Fruit fly (Drosophila melanogaster) whole organism, embryonic: Measurements from ENCODE around the gene CG33510.

Experiments
- ATbp ChIP-seq: fragments of 200-800 bp; sonication (Bioruptor generic); optimal IDR thresholded peaks from 2 replicates; lab custom pipeline; 2017; ENCODE audit warnings: missing biosample characterization, mild to moderate bottlenecking, missing genetic modification characterization, missing genetic modification reagents
- Atf3 ChIP-seq: fragments of 200-800 bp; sonication (Bioruptor generic); optimal IDR thresholded peaks from 3 replicates; lab custom pipeline; 2016; ENCODE audit warnings: missing biosample characterization, missing genetic modification characterization
- Bgb ChIP-seq: fragments of 200-800 bp; sonication (Bioruptor generic); IDR thresholded peaks from 2 replicates; pipeline ENCODE4 v1.3.6; 2022; ENCODE audit warnings: missing biosample characterization, missing genetic modification characterization; ENCODE audit not compliant: partially characterized antibody
- CG11456 ChIP-seq: fragments of 200-800 bp; sonication (Bioruptor generic); IDR thresholded peaks from 3 replicates; pipeline ENCODE4 v1.3.6; 2022; ENCODE audit warnings: missing biosample characterization, missing genetic modification characterization
- CG12219 ChIP-seq: fragments of 200-800 bp; sonication (Bioruptor generic); optimal IDR thresholded peaks from 3 replicates; lab custom pipeline; 2018; ENCODE audit warnings: missing biosample characterization, mild to moderate bottlenecking, missing genetic modification characterization
- CG16815 ChIP-seq: fragments of 200-800 bp; sonication (Bioruptor generic); optimal IDR thresholded peaks from 3 replicates; lab custom pipeline; 2017; ENCODE audit warnings: missing biosample characterization, mild to moderate bottlenecking, missing genetic modification characterization
- CG17361 ChIP-seq: fragments of 200-800 bp; sonication (Bioruptor generic); IDR thresholded peaks from 3 replicates; pipeline ENCODE4 v1.3.6; 2022; ENCODE audit warnings: missing biosample characterization, missing genetic modification characterization
- CG2120 ChIP-seq: fragments of 200-800 bp; sonication (Bioruptor generic); optimal IDR thresholded peaks from 3 replicates; lab custom pipeline; 2016; ENCODE audit warnings: missing biosample characterization, missing genetic modification characterization
- CG3163 ChIP-seq: fragments of 200-800 bp; sonication (Bioruptor generic); optimal IDR thresholded peaks from 3 replicates; lab custom pipeline; 2016; ENCODE audit warnings: missing biosample characterization, missing genetic modification characterization
- CG32767 ChIP-seq: fragments of 200-800 bp; sonication (Bioruptor generic); IDR thresholded peaks from 2 replicates; pipeline ENCODE4 v1.3.6; 2022; ENCODE audit warnings: missing biosample characterization, missing genetic modification characterization
- CG4617 ChIP-seq: fragments of 200-800 bp; sonication (Bioruptor generic); optimal IDR thresholded peaks from 3 replicates; lab custom pipeline; 2016; ENCODE audit warnings: missing biosample characterization, missing genetic modification characterization, borderline replicate concordance
- CG6175 ChIP-seq: fragments of 200-800 bp; sonication (Bioruptor generic); IDR thresholded peaks from 3 replicates; pipeline ENCODE4 v1.3.6; 2022; ENCODE audit warnings: missing biosample characterization, missing genetic modification characterization
- CG7271 ChIP-seq: fragments of 200-800 bp; sonication (Bioruptor generic); optimal IDR thresholded peaks from 2 replicates; lab custom pipeline; 2018; ENCODE audit warnings: missing biosample characterization, mild to moderate bottlenecking, missing genetic modification characterization, moderate library complexity
- CG7928 ChIP-seq: fragments of 200-800 bp; sonication (Bioruptor generic); optimal IDR thresholded peaks from 2 replicates; lab custom pipeline; 2017; ENCODE audit warnings: missing biosample characterization, mild to moderate bottlenecking, missing genetic modification characterization
- CG8290 ChIP-seq, 3 experiments: fragments of 200-800 bp; sonication (Bioruptor generic); optimal IDR thresholded peaks; 2 replicates each; lab custom pipeline; 2016 to 2019; ENCODE audit warnings: missing biosample characterization in 3 of 3, missing genetic modification characterization in 3 of 3, mild to moderate bottlenecking in 2 of 3, moderate library complexity in 1 of 3
- CG8478 ChIP-seq: fragments of >200 bp; optimal IDR thresholded peaks from 2 replicates; lab custom pipeline; 2018
- CoRest ChIP-seq: fragments of 200-800 bp; sonication (Bioruptor generic); optimal IDR thresholded peaks from 3 replicates; lab custom pipeline; 2018; ENCODE audit warnings: missing biosample characterization, mild to moderate bottlenecking, missing genetic modification characterization, moderate library complexity
- Dbx ChIP-seq: fragments of 200-800 bp; sonication (Bioruptor generic); IDR thresholded peaks from 3 replicates; pipeline ENCODE4 v1.3.6; 2022; ENCODE audit warnings: missing biosample characterization, missing genetic modification characterization
- Deaf1 ChIP-seq: fragments of 200-800 bp; optimal IDR thresholded peaks from 3 replicates; lab custom pipeline; 2019; ENCODE audit warnings: missing biosample characterization, mild to moderate bottlenecking, missing genetic modification characterization, moderate library complexity
- Dll ChIP-seq: fragments of 200-800 bp; sonication (Bioruptor generic); IDR thresholded peaks from 4 replicates; pipeline ENCODE4 v1.3.6; 2022; ENCODE audit warnings: missing biosample characterization, missing genetic modification characterization; ENCODE audit not compliant: partially characterized antibody
- E2f1 ChIP-seq: fragments of 200-800 bp; sonication (Bioruptor generic); IDR thresholded peaks from 2 replicates; pipeline ENCODE4 v1.3.6; 2022; ENCODE audit warnings: missing biosample characterization, missing genetic modification characterization
- Fer1 ChIP-seq: fragments of 200-800 bp; sonication (Bioruptor generic); optimal IDR thresholded peaks from 2 replicates; lab custom pipeline; 2017; ENCODE audit warnings: missing biosample characterization, mild to moderate bottlenecking, missing genetic modification characterization
- Hmr ChIP-seq: fragments of 200-800 bp; sonication (Bioruptor generic); optimal IDR thresholded peaks from 3 replicates; lab custom pipeline; 2017; ENCODE audit warnings: mild to moderate bottlenecking, missing biosample characterization, missing genetic modification reagents, missing genetic modification characterization
- Jarid2 ChIP-seq: fragments of 200-800 bp; sonication (Bioruptor generic); optimal IDR thresholded peaks from 3 replicates; lab custom pipeline; 2017; ENCODE audit warnings: mild to moderate bottlenecking, missing biosample characterization, missing genetic modification reagents, missing genetic modification characterization
- Mrtf ChIP-seq: fragments of 200-800 bp; sonication (Bioruptor generic); IDR thresholded peaks from 3 replicates; pipeline ENCODE4 v1.3.6; 2022; ENCODE audit warnings: missing biosample characterization, missing genetic modification characterization
- NFAT ChIP-seq: fragments of 200-800 bp; sonication (Bioruptor generic); IDR thresholded peaks from 2 replicates; pipeline ENCODE4 v1.3.6; 2022; ENCODE audit warnings: missing biosample characterization, missing genetic modification characterization
- Poxn ChIP-seq: fragments of 200-800 bp; sonication (Bioruptor generic); IDR thresholded peaks from 2 replicates; pipeline ENCODE4 v1.3.6; 2022; ENCODE audit warnings: missing biosample characterization, missing genetic modification characterization
- Rx ChIP-seq: fragments of 200-800 bp; sonication (Bioruptor generic); IDR thresholded peaks from 2 replicates; pipeline ENCODE4 v1.3.6; 2022; ENCODE audit warnings: missing biosample characterization, missing genetic modification characterization
- al ChIP-seq: fragments of 200-800 bp; sonication (Bioruptor generic); IDR thresholded peaks from 2 replicates; pipeline ENCODE4 v1.3.6; 2022; ENCODE audit warnings: missing biosample characterization, missing genetic modification characterization
- bsh ChIP-seq, 2 experiments: fragments of 200-800 bp; sonication (Bioruptor generic); optimal IDR thresholded peaks; 2 replicates each; lab custom pipeline; 2017 to 2018; ENCODE audit warnings: mild to moderate bottlenecking in 2 of 2, missing biosample characterization in 2 of 2, missing genetic modification characterization in 2 of 2, moderate library complexity in 1 of 2
- ci ChIP-seq: fragments of 200-800 bp; sonication (Bioruptor generic); IDR thresholded peaks from 3 replicates; pipeline ENCODE4 v1.3.6; 2022; ENCODE audit warnings: missing biosample characterization, missing genetic modification characterization
- cwo ChIP-seq: fragments of 200-800 bp; sonication (Bioruptor generic); optimal IDR thresholded peaks from 3 replicates; lab custom pipeline; 2017; ENCODE audit warnings: missing biosample characterization, missing genetic modification characterization, mild to moderate bottlenecking, moderate library complexity, missing genetic modification reagents
- da ChIP-seq: fragments of 200-800 bp; sonication (Bioruptor generic); optimal IDR thresholded peaks from 2 replicates; lab custom pipeline; 2016; ENCODE audit warnings: missing biosample characterization, missing genetic modification characterization
- kah ChIP-seq: fragments of 200-800 bp; sonication (Bioruptor generic); optimal IDR thresholded peaks from 2 replicates; lab custom pipeline; 2018; ENCODE audit warnings: missing biosample characterization, mild to moderate bottlenecking, missing genetic modification characterization
- ken ChIP-seq: fragments of 200-800 bp; sonication (Bioruptor generic); IDR thresholded peaks from 3 replicates; pipeline ENCODE4 v1.3.6; 2022; ENCODE audit warnings: missing biosample characterization, missing genetic modification characterization
- klu ChIP-seq: fragments of 200-800 bp; sonication (Bioruptor generic); IDR thresholded peaks from 2 replicates; pipeline ENCODE4 v1.3.6; 2022; ENCODE audit warnings: missing biosample characterization, missing genetic modification characterization
- luna ChIP-seq: fragments of 200-800 bp; sonication (Bioruptor generic); optimal IDR thresholded peaks from 2 replicates; lab custom pipeline; 2016; ENCODE audit warnings: missing biosample characterization, missing genetic modification characterization
- mld ChIP-seq: fragments of 200-800 bp; sonication (Bioruptor generic); IDR thresholded peaks from 3 replicates; pipeline ENCODE4 v1.3.6; 2022; ENCODE audit warnings: missing biosample characterization, missing genetic modification characterization; ENCODE audit not compliant: partially characterized antibody
- nerfin-1 ChIP-seq: fragments of 200-800 bp; sonication (Bioruptor generic); optimal IDR thresholded peaks from 3 replicates; lab custom pipeline; 2019; ENCODE audit warnings: missing biosample characterization, mild to moderate bottlenecking, missing genetic modification characterization, moderate library complexity
- peb ChIP-seq: fragments of 200-800 bp; sonication (Bioruptor generic); IDR thresholded peaks from 2 replicates; pipeline ENCODE4 v1.3.6; 2022; ENCODE audit warnings: missing biosample characterization, missing genetic modification characterization
- pnt ChIP-seq: fragments of 200-800 bp; sonication (Bioruptor generic); optimal IDR thresholded peaks from 3 replicates; lab custom pipeline; 2016; ENCODE audit warnings: missing biosample characterization, missing genetic modification characterization
- prd ChIP-seq, 3 experiments: fragments of >200 bp in 2 of 3; fragments of 200-800 bp in 1 of 3; sonication (Bioruptor generic) in 1 of 3; optimal IDR thresholded peaks in 2 of 3; IDR thresholded peaks in 1 of 3; 2 replicates in 2 of 3; 3 replicates in 1 of 3; pipeline versions ENCODE4 v1.3.6 to Lab custom; 2017 to 2022; ENCODE audit warnings: missing biosample characterization in 1 of 3, missing genetic modification characterization in 1 of 3
- pros ChIP-seq: fragments of 200-800 bp; sonication (Bioruptor generic); optimal IDR thresholded peaks from 3 replicates; lab custom pipeline; 2019; ENCODE audit warnings: missing biosample characterization, mild to moderate bottlenecking, missing genetic modification characterization, moderate library complexity
- scrt ChIP-seq: fragments of 200-800 bp; sonication (Bioruptor generic); optimal IDR thresholded peaks from 2 replicates; lab custom pipeline; 2018; ENCODE audit warnings: missing biosample characterization, mild to moderate bottlenecking, missing genetic modification characterization, moderate library complexity
- sens-2 ChIP-seq: fragments of 200-800 bp; sonication (Bioruptor generic); IDR thresholded peaks from 2 replicates; pipeline ENCODE4 v1.3.6; 2022; ENCODE audit warnings: missing biosample characterization, missing genetic modification characterization
- seq ChIP-seq: fragments of 200-800 bp; sonication (Bioruptor generic); IDR thresholded peaks from 2 replicates; pipeline ENCODE4 v1.3.6; 2022; ENCODE audit warnings: missing biosample characterization, missing genetic modification characterization
- shn ChIP-seq: fragments of 200-800 bp; sonication (Bioruptor generic); optimal IDR thresholded peaks from 3 replicates; lab custom pipeline; 2016; ENCODE audit warnings: missing biosample characterization, missing genetic modification characterization
- slbo ChIP-seq: fragments of 200-800 bp; sonication (Bioruptor generic); IDR thresholded peaks from 2 replicates; pipeline ENCODE4 v1.3.6; 2022; ENCODE audit warnings: missing biosample characterization, missing genetic modification characterization
- sr ChIP-seq: fragments of 200-800 bp; sonication (Bioruptor generic); IDR thresholded peaks from 3 replicates; pipeline ENCODE4 v1.3.6; 2022; ENCODE audit warnings: missing biosample characterization, missing genetic modification characterization
- twi ChIP-seq: fragments of 200-800 bp; optimal IDR thresholded peaks from 2 replicates; lab custom pipeline; 2019; ENCODE audit warnings: missing biosample characterization, mild to moderate bottlenecking, missing genetic modification characterization, moderate library complexity
- z ChIP-seq: fragments of 200-800 bp; sonication (Bioruptor generic); IDR thresholded peaks from 3 replicates; pipeline ENCODE4 v1.3.6; 2022; ENCODE audit warnings: missing biosample characterization, missing genetic modification characterization

Gene CG33510

DNA sequence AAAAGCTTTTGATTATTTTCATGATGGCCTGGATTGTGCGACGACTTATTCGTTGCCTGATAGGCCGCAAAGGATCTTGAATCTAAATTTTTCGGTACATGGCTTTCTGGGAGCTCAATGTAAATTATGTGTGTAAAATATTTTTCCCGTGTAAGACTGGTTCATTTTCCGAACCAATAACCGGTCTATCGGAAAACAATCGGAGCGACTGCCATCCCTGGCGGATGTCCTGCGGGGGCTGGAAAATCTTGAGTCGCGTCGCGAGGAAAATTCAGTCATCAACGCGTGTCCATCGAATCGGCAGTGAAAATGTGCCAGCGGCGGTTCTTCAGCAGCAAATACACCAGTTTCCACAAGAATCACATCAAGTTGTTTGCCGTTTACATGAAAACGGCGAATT is 20.2 kb upstream of the CG33510 start, which contains the start of the genes CG46307 and Nhe2 (continued):
- no peak for TF ChIP-seq Dll (GFP tag; lab: Robert Waterston, UW)
- TF ChIP-seq bsh (GFP tag; optimal IDR thresholded peaks at IDR 0.05; lab: Kevin White, UChicago) = peak in 1 of 2 experiments; percentile 16
- no peak for TF ChIP-seq Poxn (GFP tag; lab: Robert Waterston, UW)
- TF ChIP-seq scrt = peak; percentile 5
- TF ChIP-seq da (GFP tag; lab: Kevin White, UChicago) = no peak
- TF ChIP-seq prd (optimal IDR thresholded peaks at IDR 0.05; lab: Kevin White, UChicago) = no peak
- TF ChIP-seq prd (GFP tag; IDR thresholded peaks at IDR 0.05; lab: Robert Waterston, UW) = 0 out of 3 replicates have a peak, but pooled peaks have one; percentile 32
- no peak for TF ChIP-seq CG6175 (GFP tag; lab: Robert Waterston, UW)
- no peak for TF ChIP-seq twi (tag; lab: Kevin White, UChicago)
- no peak for TF ChIP-seq al (GFP tag; lab: Robert Waterston, UW)
- TF ChIP-seq CG8290 (GFP tag; optimal IDR thresholded peaks at IDR 0.05; lab: Kevin White, UChicago) = no peak
- peak in 1 of 2 experiments; percentile 31 for TF ChIP-seq CG8290 (tag; optimal IDR thresholded peaks at IDR 0.05; lab: Kevin White, UChicago)
- no peak for TF ChIP-seq CG4617 (GFP tag; lab: Kevin White, UChicago)
- TF ChIP-seq luna (GFP tag; lab: Kevin White, UChicago) = no peak
- peak; percentile 59 for TF ChIP-seq pros (GFP tag; lab: Kevin White, UChicago)
- peak; percentile 60; the same call in 1 of the 3 replicates for TF ChIP-seq ci (GFP tag; lab: Robert Waterston, UW)
- TF ChIP-seq E2f1 (GFP tag; lab: Robert Waterston, UW) = no peak
- TF ChIP-seq CG8478 (lab: Kevin White, UChicago) = no peak
- TF ChIP-seq pnt (GFP tag; lab: Kevin White, UChicago) = no peak
- no peak for TF ChIP-seq Rx (GFP tag; lab: Robert Waterston, UW)
- no peak for TF ChIP-seq kah (GFP tag; lab: Kevin White, UChicago)
- TF ChIP-seq Mrtf (GFP tag; lab: Robert Waterston, UW) = no peak
- TF ChIP-seq Atf3 (GFP tag; lab: Kevin White, UChicago) = no peak
- peak; percentile 21 for TF ChIP-seq CG2120 (GFP tag; lab: Kevin White, UChicago)
- TF ChIP-seq CG16815 = no peak
- TF ChIP-seq cwo (GFP tag; lab: Kevin White, UChicago) = no peak
- no peak for TF ChIP-seq CG11456 (GFP tag; lab: Robert Waterston, UW)
- TF ChIP-seq NFAT (GFP tag; lab: Robert Waterston, UW) = no peak
- TF ChIP-seq ATbp (GFP tag; lab: Kevin White, UChicago) = no peak
- peak; percentile 17 for TF ChIP-seq Deaf1 (tag; lab: Kevin White, UChicago)
- peak; percentile 31; the same call in 1 of the 2 replicates for TF ChIP-seq Bgb (GFP tag; lab: Robert Waterston, UW)
- TF ChIP-seq Hmr = peak; percentile 25
- TF ChIP-seq slbo (GFP tag; lab: Robert Waterston, UW) = 0 out of 2 replicates have a peak, but pooled peaks have one; percentile 16
- peak; percentile 19 for TF ChIP-seq Fer1 (GFP tag; lab: Kevin White, UChicago)
- no peak for TF ChIP-seq CG32767 (GFP tag; lab: Robert Waterston, UW)
- TF ChIP-seq CoRest (tag; lab: Kevin White, UChicago) = no peak
- no peak for TF ChIP-seq CG3163 (GFP tag; lab: Kevin White, UChicago)
- no peak for TF ChIP-seq CG7271 (tag; lab: Kevin White, UChicago)
- peak; percentile 5 for TF ChIP-seq nerfin-1
- no peak for TF ChIP-seq sens-2 (GFP tag; lab: Robert Waterston, UW)
- TF ChIP-seq z (GFP tag; lab: Robert Waterston, UW) = no peak
- no peak for TF ChIP-seq mld (GFP tag; lab: Robert Waterston, UW)
- no peak for TF ChIP-seq ken
- TF ChIP-seq peb (GFP tag; lab: Robert Waterston, UW) = no peak
- no peak for TF ChIP-seq CG12219
- TF ChIP-seq Dbx (GFP tag; lab: Robert Waterston, UW) = no peak
- TF ChIP-seq seq (GFP tag; lab: Robert Waterston, UW) = no peak
- TF ChIP-seq klu (GFP tag; lab: Robert Waterston, UW) = no peak
- TF ChIP-seq CG7928 (GFP tag; lab: Kevin White, UChicago) = peak; percentile 83
- no peak for TF ChIP-seq shn (GFP tag; lab: Kevin White, UChicago)
- no peak for TF ChIP-seq sr
- peak; percentile 23 for TF ChIP-seq Jarid2 (GFP tag; lab: Kevin White, UChicago)
- TF ChIP-seq CG17361 = peak; percentile 20; the same call in 1 of the 3 replicates
